Worm (Caenorhabditis elegans) whole organism, young adult: ENCODE data around the gene frpr-5.

Experiments
- F23B12.7 ChIP-seq: sonication (generic microtip); optimal IDR thresholded peaks from 2 replicates; lab custom pipeline; 2017; ENCODE audit warnings: missing genetic modification characterization, mild to moderate bottlenecking, missing compliant biosample characterization, antibody characterized with exemption, moderate library complexity; ENCODE audit not compliant: insufficient read depth
- F57A8.1 ChIP-seq: fragments of 200-800 bp; sonication (Bioruptor generic); optimal IDR thresholded peaks from 2 replicates; lab custom pipeline; 2018; ENCODE audit warnings: mild to moderate bottlenecking, missing genetic modification characterization, moderate library complexity, missing compliant biosample characterization
- akir-1 ChIP-seq: fragments of 200-800 bp; sonication (Bioruptor generic); optimal IDR thresholded peaks from 2 replicates; lab custom pipeline; 2018; ENCODE audit warnings: mild to moderate bottlenecking, missing genetic modification characterization, moderate library complexity, missing compliant biosample characterization
- hlh-26 ChIP-seq: fragments of 200-800 bp; sonication (Bioruptor generic); conservative IDR thresholded peaks from 2 replicates; pipeline ENCODE4 v1.3.6; 2022; ENCODE audit warnings: missing genetic modification reagents, missing genetic modification characterization, missing compliant biosample characterization
- lin-26 ChIP-seq: fragments of 200-800 bp; sonication (Bioruptor generic); IDR thresholded peaks from 2 replicates; pipeline ENCODE4 v1.3.6; 2022; ENCODE audit warnings: missing genetic modification reagents, missing genetic modification characterization, missing compliant biosample characterization
- pbrm-1 ChIP-seq: fragments of 200-800 bp; sonication (Bioruptor generic); IDR thresholded peaks from 2 replicates; pipeline ENCODE4 v1.3.6; 2022; ENCODE audit warnings: missing genetic modification reagents, missing genetic modification characterization, missing compliant biosample characterization
- ztf-3 ChIP-seq: fragments of 200-800 bp; sonication (Bioruptor generic); optimal IDR thresholded peaks from 2 replicates; lab custom pipeline; 2018; ENCODE audit warnings: mild to moderate bottlenecking, missing genetic modification characterization, missing compliant biosample characterization

DNA sequence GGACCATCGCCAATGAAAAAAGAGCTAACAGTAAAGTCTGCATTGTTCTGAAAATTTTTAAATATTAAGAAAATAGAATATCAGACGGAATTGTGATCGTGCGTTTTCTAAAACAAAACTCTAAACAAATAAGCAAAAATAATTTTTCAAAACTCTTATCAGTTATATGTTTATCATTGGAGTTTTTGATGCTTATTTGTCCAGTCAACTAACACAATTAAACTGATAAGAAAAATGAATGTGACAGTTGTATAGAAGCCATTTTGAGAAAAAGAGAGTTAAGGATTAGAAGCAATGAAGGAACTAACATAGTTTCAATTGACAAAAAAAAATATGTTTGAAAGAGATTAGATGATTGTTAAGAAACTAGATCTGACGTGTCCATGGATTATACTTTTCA lies 5.2 kb downstream of the frpr-5 start, which contains the start of gene ttr-44:
- no peak for TF ChIP-seq F23B12.7 (tag; lab: Kevin White, UChicago)
- TF ChIP-seq ztf-3 = no peak
- TF ChIP-seq pbrm-1 (GFP tag; lab: Robert Waterston, UW) = no peak
- TF ChIP-seq akir-1 = no peak
- TF ChIP-seq hlh-26 (GFP tag; lab: Robert Waterston, UW) = no peak
- no peak for TF ChIP-seq F57A8.1 (GFP tag; lab: Kevin White, UChicago)
- no peak for TF ChIP-seq lin-26 (GFP tag; lab: Robert Waterston, UW)
